Fruit fly (Drosophila melanogaster) Kc167 (cell line): ENCODE data around the gene U4-U6-60K.

Experiments
- Sin3A ChIP-seq: fragments of >200 bp; optimal IDR thresholded peaks from 2 replicates; lab custom pipeline; 2018; ENCODE audit warnings: missing external identifiers
- insv ChIP-seq: fragments of >200 bp; optimal IDR thresholded peaks from 3 replicates; lab custom pipeline; 2018; ENCODE audit warnings: missing external identifiers
- ttk ChIP-seq: sonication (Bioruptor generic); optimal IDR thresholded peaks from 2 replicates; lab custom pipeline; 2017; ENCODE audit warnings: missing external identifiers

- TF ChIP-seq insv (lab: Kevin White, UChicago), result no peak
- no peak for TF ChIP-seq Sin3A (lab: Kevin White, UChicago)
- no peak for TF ChIP-seq ttk
Measured at dm6 chr3L:17532197-17532596, 18.5 kb upstream of the U4-U6-60K start.
